Fruit fly (Drosophila melanogaster) whole organism, embryonic: Measurements from ENCODE around the gene CG31551.
A peak's percentile ranks its signal among the peaks of the same experiment; 100 is the strongest.

Experiments used
- Awh ChIP-seq: fragments of 200-800 bp; sonication (Bioruptor generic); IDR thresholded peaks from 2 replicates; pipeline ENCODE4, ENCODE4 v1.3.6; 2022; ENCODE audit warnings: missing biosample characterization, missing genetic modification characterization
- CG10543 ChIP-seq: fragments of 200-800 bp; sonication (Bioruptor generic); optimal IDR thresholded peaks from 3 replicates; lab custom pipeline; 2017; ENCODE audit warnings: missing biosample characterization, mild to moderate bottlenecking, missing genetic modification characterization, moderate library complexity
- CG11085 ChIP-seq: fragments of 200-800 bp; sonication (Bioruptor generic); IDR thresholded peaks from 2 replicates; pipeline ENCODE4 v1.3.6; 2022; ENCODE audit warnings: missing biosample characterization, missing genetic modification characterization
- CG11093 ChIP-seq: fragments of 200-800 bp; sonication (Bioruptor generic); IDR thresholded peaks from 3 replicates; pipeline ENCODE4 v1.3.6; 2022; ENCODE audit warnings: missing biosample characterization, missing genetic modification characterization
- CG14667 ChIP-seq: fragments of 200-800 bp; sonication (Bioruptor generic); IDR thresholded peaks from 2 replicates; pipeline ENCODE4 v1.3.6; 2022; ENCODE audit warnings: missing biosample characterization, missing genetic modification characterization
- CG14710 ChIP-seq: fragments of 200-800 bp; sonication (Bioruptor generic); optimal IDR thresholded peaks from 3 replicates; lab custom pipeline; 2019; ENCODE audit warnings: missing biosample characterization, mild to moderate bottlenecking, missing genetic modification characterization, moderate library complexity
- CG17328 ChIP-seq: fragments of 200-800 bp; sonication (Bioruptor generic); IDR thresholded peaks from 2 replicates; pipeline ENCODE4 v1.3.6; 2022; ENCODE audit warnings: missing biosample characterization, missing genetic modification characterization
- CG17612 ChIP-seq: fragments of 200-800 bp; sonication (Bioruptor generic); IDR thresholded peaks from 2 replicates; pipeline ENCODE4 v1.3.6; 2022; ENCODE audit warnings: missing biosample characterization, missing genetic modification characterization
- CG2129 ChIP-seq: fragments of 200-800 bp; sonication (Bioruptor generic); IDR thresholded peaks from 2 replicates; pipeline ENCODE4 v1.3.6; 2022; ENCODE audit warnings: missing biosample characterization, missing genetic modification characterization; ENCODE audit not compliant: partially characterized antibody
- CG30403 ChIP-seq: fragments of 200-800 bp; sonication (Bioruptor generic); optimal IDR thresholded peaks from 3 replicates; lab custom pipeline; 2016; ENCODE audit warnings: missing biosample characterization, missing genetic modification characterization
- CG31365 ChIP-seq: fragments of 200-800 bp; sonication (Bioruptor generic); optimal IDR thresholded peaks from 2 replicates; lab custom pipeline; 2018; ENCODE audit warnings: missing biosample characterization, mild to moderate bottlenecking, missing genetic modification characterization
- CG34224 ChIP-seq: fragments of 200-800 bp; sonication (Bioruptor generic); IDR thresholded peaks from 3 replicates; pipeline ENCODE4 v1.3.6; 2022; ENCODE audit warnings: missing biosample characterization, missing genetic modification characterization; ENCODE audit not compliant: partially characterized antibody
- CG42726 ChIP-seq: fragments of 200-800 bp; sonication (Bioruptor generic); IDR thresholded peaks from 2 replicates; pipeline ENCODE4 v1.3.6; 2022; ENCODE audit warnings: missing biosample characterization, missing genetic modification characterization; ENCODE audit not compliant: partially characterized antibody
- CG4360 ChIP-seq: fragments of 200-800 bp; sonication (Bioruptor generic); IDR thresholded peaks from 2 replicates; pipeline ENCODE4 v1.3.6; 2022; ENCODE audit warnings: missing biosample characterization, missing genetic modification characterization
- CG5953 ChIP-seq: fragments of 200-800 bp; sonication (Bioruptor generic); IDR thresholded peaks from 2 replicates; pipeline ENCODE4 v1.3.6; 2022; ENCODE audit warnings: missing biosample characterization, missing genetic modification characterization
- CG6854 ChIP-seq: fragments of 200-800 bp; sonication (Bioruptor generic); optimal IDR thresholded peaks from 3 replicates; lab custom pipeline; 2017; ENCODE audit warnings: missing biosample characterization, mild to moderate bottlenecking, missing genetic modification characterization
- CG7745 ChIP-seq: fragments of 200-800 bp; sonication (Bioruptor generic); optimal IDR thresholded peaks from 2 replicates; lab custom pipeline; 2018; ENCODE audit warnings: missing biosample characterization, mild to moderate bottlenecking, missing genetic modification characterization, moderate library complexity
- CG9876 ChIP-seq: fragments of 200-800 bp; sonication (Bioruptor generic); optimal IDR thresholded peaks from 2 replicates; lab custom pipeline; 2016; ENCODE audit warnings: missing biosample characterization, missing genetic modification characterization
- Camta ChIP-seq: fragments of 200-800 bp; sonication (Bioruptor generic); optimal IDR thresholded peaks from 2 replicates; lab custom pipeline; 2016; ENCODE audit warnings: missing biosample characterization, missing genetic modification characterization
- CoRest ChIP-seq: fragments of 200-800 bp; sonication (Bioruptor generic); optimal IDR thresholded peaks from 3 replicates; lab custom pipeline; 2018; ENCODE audit warnings: missing biosample characterization, mild to moderate bottlenecking, missing genetic modification characterization, moderate library complexity
- Dek ChIP-seq: fragments of 200-800 bp; sonication (Bioruptor generic); optimal IDR thresholded peaks from 3 replicates; lab custom pipeline; 2019; ENCODE audit warnings: missing biosample characterization, mild to moderate bottlenecking, missing genetic modification characterization, moderate library complexity
- Dfd ChIP-seq, 2 experiments: fragments of >200 bp; optimal IDR thresholded peaks; 2 replicates each; lab custom pipeline; 2017; ENCODE audit warnings: missing biosample characterization in 2 of 2, missing genetic modification characterization in 2 of 2
- Dll ChIP-seq: fragments of 200-800 bp; sonication (Bioruptor generic); IDR thresholded peaks from 4 replicates; pipeline ENCODE4 v1.3.6; 2022; ENCODE audit warnings: missing biosample characterization, missing genetic modification characterization; ENCODE audit not compliant: partially characterized antibody
- Doc2 ChIP-seq: fragments of 200-800 bp; sonication (Bioruptor generic); IDR thresholded peaks from 2 replicates; pipeline ENCODE4 v1.3.6; 2022; ENCODE audit warnings: missing biosample characterization, missing genetic modification characterization
- Dp ChIP-seq: fragments of 200-800 bp; sonication (Bioruptor generic); optimal IDR thresholded peaks from 2 replicates; lab custom pipeline; 2018; ENCODE audit warnings: missing biosample characterization, mild to moderate bottlenecking, missing genetic modification characterization, moderate library complexity
- Gsc ChIP-seq: fragments of 200-800 bp; sonication (Bioruptor generic); IDR thresholded peaks from 2 replicates; pipeline ENCODE4 v1.3.6; 2022; ENCODE audit warnings: missing biosample characterization, missing genetic modification characterization
- Gug ChIP-seq: fragments of 200-800 bp; sonication (Bioruptor generic); IDR thresholded peaks from 4 replicates; pipeline ENCODE4 v1.3.6; 2022; ENCODE audit warnings: missing biosample characterization, missing genetic modification characterization
- Hmr ChIP-seq: fragments of 200-800 bp; sonication (Bioruptor generic); optimal IDR thresholded peaks from 3 replicates; lab custom pipeline; 2017; ENCODE audit warnings: mild to moderate bottlenecking, missing biosample characterization, missing genetic modification reagents, missing genetic modification characterization
- NC2β ChIP-seq: fragments of 200-800 bp; sonication (Bioruptor generic); optimal IDR thresholded peaks from 2 replicates; lab custom pipeline; 2016; ENCODE audit warnings: missing biosample characterization, missing genetic modification characterization
- Optix ChIP-seq: fragments of 200-800 bp; sonication (Bioruptor generic); IDR thresholded peaks from 3 replicates; pipeline ENCODE4 v1.3.6; 2022; ENCODE audit warnings: missing biosample characterization, missing genetic modification characterization
- Spps ChIP-seq: fragments of 200-800 bp; sonication (Bioruptor generic); optimal IDR thresholded peaks from 2 replicates; lab custom pipeline; 2018; ENCODE audit warnings: missing biosample characterization, mild to moderate bottlenecking, missing genetic modification characterization
- Sry-β ChIP-seq: fragments of 200-800 bp; sonication (Bioruptor generic); optimal IDR thresholded peaks from 2 replicates; lab custom pipeline; 2018; ENCODE audit warnings: missing biosample characterization, mild to moderate bottlenecking, missing genetic modification characterization, moderate library complexity
- Stat92E ChIP-seq, 3 experiments: fragments of >200 bp in 2 of 3; fragments of 200-800 bp in 1 of 3; sonication (Bioruptor generic) in 1 of 3; optimal IDR thresholded peaks; 2 replicates each; lab custom pipeline; 2017 to 2019; ENCODE audit warnings: missing biosample characterization in 3 of 3, missing genetic modification characterization in 3 of 3, mild to moderate bottlenecking in 1 of 3, moderate library complexity in 1 of 3
- az2 ChIP-seq: fragments of 200-800 bp; sonication (Bioruptor generic); optimal IDR thresholded peaks from 3 replicates; lab custom pipeline; 2016; ENCODE audit warnings: missing biosample characterization, missing genetic modification characterization
- cwo ChIP-seq: fragments of 200-800 bp; sonication (Bioruptor generic); optimal IDR thresholded peaks from 3 replicates; lab custom pipeline; 2017; ENCODE audit warnings: missing biosample characterization, missing genetic modification characterization, mild to moderate bottlenecking, moderate library complexity, missing genetic modification reagents
- da ChIP-seq: fragments of 200-800 bp; sonication (Bioruptor generic); optimal IDR thresholded peaks from 2 replicates; lab custom pipeline; 2016; ENCODE audit warnings: missing biosample characterization, missing genetic modification characterization
- ewg ChIP-seq: fragments of 200-800 bp; sonication (Bioruptor generic); optimal IDR thresholded peaks from 3 replicates; lab custom pipeline; 2017; ENCODE audit warnings: mild to moderate bottlenecking, missing biosample characterization, missing genetic modification reagents, missing genetic modification characterization
- exex ChIP-seq: fragments of 200-800 bp; sonication (Bioruptor generic); optimal IDR thresholded peaks from 4 replicates; lab custom pipeline; 2018; ENCODE audit warnings: missing biosample characterization, mild to moderate bottlenecking, missing genetic modification characterization, moderate library complexity
- fd3F ChIP-seq: fragments of 200-800 bp; sonication (Bioruptor generic); optimal IDR thresholded peaks from 2 replicates; lab custom pipeline; 2018; ENCODE audit warnings: missing biosample characterization, mild to moderate bottlenecking, missing genetic modification characterization, moderate library complexity
- grau ChIP-seq: fragments of 200-800 bp; optimal IDR thresholded peaks from 3 replicates; lab custom pipeline; 2019; ENCODE audit warnings: missing biosample characterization, mild to moderate bottlenecking, missing genetic modification characterization, moderate library complexity
- kay ChIP-seq: fragments of 200-800 bp; sonication (Bioruptor generic); optimal IDR thresholded peaks from 2 replicates; lab custom pipeline; 2016; ENCODE audit warnings: missing biosample characterization, missing genetic modification characterization
- lab ChIP-seq: fragments of 200-800 bp; sonication (Bioruptor generic); optimal IDR thresholded peaks from 3 replicates; lab custom pipeline; 2017; ENCODE audit warnings: missing biosample characterization, missing genetic modification characterization, mild to moderate bottlenecking, moderate library complexity, missing genetic modification reagents
- odd ChIP-seq: fragments of 200-800 bp; sonication (Bioruptor generic); optimal IDR thresholded peaks from 2 replicates; lab custom pipeline; 2017; ENCODE audit warnings: missing biosample characterization, mild to moderate bottlenecking, missing genetic modification characterization
- ro ChIP-seq: fragments of 200-800 bp; sonication (Bioruptor generic); IDR thresholded peaks from 2 replicates; pipeline ENCODE4 v1.3.6; 2022; ENCODE audit warnings: missing biosample characterization, missing genetic modification characterization
- schlank ChIP-seq: fragments of 200-800 bp; sonication (Bioruptor generic); optimal IDR thresholded peaks from 2 replicates; lab custom pipeline; 2018; ENCODE audit warnings: missing biosample characterization, mild to moderate bottlenecking, missing genetic modification characterization
- sug ChIP-seq: fragments of 200-800 bp; optimal IDR thresholded peaks from 2 replicates; lab custom pipeline; 2019; ENCODE audit warnings: missing biosample characterization, mild to moderate bottlenecking, missing genetic modification characterization, moderate library complexity
- tgo ChIP-seq: fragments of 200-800 bp; sonication (Bioruptor generic); IDR thresholded peaks from 3 replicates; pipeline ENCODE4 v1.3.6; 2022; ENCODE audit warnings: missing biosample characterization, missing genetic modification characterization
- tin ChIP-seq: fragments of 200-800 bp; sonication (Bioruptor generic); optimal IDR thresholded peaks from 3 replicates; lab custom pipeline; 2016; ENCODE audit warnings: missing biosample characterization, missing genetic modification characterization
- zf30C ChIP-seq: fragments of 200-800 bp; sonication (Bioruptor generic); optimal IDR thresholded peaks from 3 replicates; lab custom pipeline; 2018; ENCODE audit warnings: missing biosample characterization, mild to moderate bottlenecking, missing genetic modification characterization

CG31551 gene

dm6 chr3R:5654692-5655181 is 27.1 kb downstream of the CG31551 start, which contains the start of the genes elm and MED27 (continued):
- TF ChIP-seq CG5953 (peak; percentile 71; the same call in 1 of the 2 replicates), Dll (GFP tag; lab: Robert Waterston, UW) (peak; percentile 98), Camta (GFP tag; lab: Kevin White, UChicago) (peak; percentile 94), cwo (GFP tag; lab: Kevin White, UChicago) (peak; percentile 76), grau (tag; lab: Kevin White, UChicago) (peak; percentile 93), Gsc (GFP tag; lab: Robert Waterston, UW) (peak; percentile 82), Awh (GFP tag; lab: Robert Waterston, UW) (peak; percentile 81), CG2129 (GFP tag; lab: Robert Waterston, UW) (peak; percentile 97), Optix (peak; percentile 84; the same call in 2 of the 3 replicates), CG17328 (GFP tag; lab: Robert Waterston, UW) (peak; percentile 82), CG14667 (peak; percentile 92), CG42726 (peak; percentile 60; the same call in 1 of the 2 replicates), ro (GFP tag; lab: Robert Waterston, UW) (peak; percentile 87), Sry-β (GFP tag; lab: Kevin White, UChicago) (peak; percentile 52), tin (GFP tag; lab: Kevin White, UChicago) (peak; percentile 96), fd3F (peak; percentile 91), exex (tag; lab: Kevin White, UChicago) (peak; percentile 64), Dfd (GFP tag; optimal IDR thresholded peaks at IDR 0.05; lab: Kevin White, UChicago) (peak in 1 of 2 experiments; percentile 59), lab (GFP tag; lab: Kevin White, UChicago) (peak; percentile 89), CG17612 (GFP tag; lab: Robert Waterston, UW) (peak; percentile 68; the same call in 1 of the 2 replicates), zf30C (no peak), CG14710 (tag; lab: Kevin White, UChicago) (peak; percentile 96), Dp (GFP tag; lab: Kevin White, UChicago) (peak; percentile 25), Stat92E (GFP tag; optimal IDR thresholded peaks at IDR 0.05; lab: Kevin White, UChicago) (peak in 1 of 3 experiments; percentile 69), Hmr (GFP tag; lab: Kevin White, UChicago) (peak; percentile 93), CG6854 (GFP tag; lab: Kevin White, UChicago) (peak; percentile 61), kay (GFP tag; lab: Kevin White, UChicago) (peak; percentile 86), CG4360 (GFP tag; lab: Robert Waterston, UW) (0 out of 2 replicates have a peak, but pooled peaks have one; percentile 42), odd (GFP tag; lab: Kevin White, UChicago) (peak; percentile 49), Dek (tag; lab: Kevin White, UChicago) (peak; percentile 89), CG11093 (GFP tag; lab: Robert Waterston, UW) (peak; percentile 91), CG34224 (GFP tag; lab: Robert Waterston, UW) (peak; percentile 87), schlank (tag; lab: Kevin White, UChicago) (peak; percentile 53), da (GFP tag; lab: Kevin White, UChicago) (peak; percentile 78), NC2β (GFP tag; lab: Kevin White, UChicago) (peak; percentile 91), CG30403 (peak; percentile 98), az2 (GFP tag; lab: Kevin White, UChicago) (peak; percentile 96), CoRest (tag; lab: Kevin White, UChicago) (peak; percentile 95), Spps (tag; lab: Kevin White, UChicago) (peak; percentile 81), CG10543 (peak; percentile 94), CG7745 (no peak), CG11085 (GFP tag; lab: Robert Waterston, UW) (peak; percentile 91), Gug (GFP tag; lab: Robert Waterston, UW) (peak; percentile 96), sug (peak; percentile 95), CG9876 (GFP tag; lab: Kevin White, UChicago) (peak; percentile 80), Doc2 (GFP tag; lab: Robert Waterston, UW) (peak; percentile 72), ewg (GFP tag; lab: Kevin White, UChicago) (peak; percentile 80), tgo (peak; percentile 94), CG31365 (no peak)
